Fruit fly (Drosophila melanogaster) ovary, adult (tissue): ENCODE results near the gene CG13113.

Experiments used
- CG17801 ChIP-seq: fragments of 200-800 bp; optimal IDR thresholded peaks from 2 replicates; lab custom pipeline; 2019; ENCODE audit warnings: missing biosample characterization, mild to moderate bottlenecking, missing genetic modification characterization, moderate library complexity; ENCODE audit not compliant: partially characterized antibody

CG13113 gene

dm6 chr2L:9550880-9551279 is 6.9 kb downstream of the CG13113 start:
- TF ChIP-seq CG17801 (GFP tag; lab: Kevin White, UChicago): no peak

DNA sequence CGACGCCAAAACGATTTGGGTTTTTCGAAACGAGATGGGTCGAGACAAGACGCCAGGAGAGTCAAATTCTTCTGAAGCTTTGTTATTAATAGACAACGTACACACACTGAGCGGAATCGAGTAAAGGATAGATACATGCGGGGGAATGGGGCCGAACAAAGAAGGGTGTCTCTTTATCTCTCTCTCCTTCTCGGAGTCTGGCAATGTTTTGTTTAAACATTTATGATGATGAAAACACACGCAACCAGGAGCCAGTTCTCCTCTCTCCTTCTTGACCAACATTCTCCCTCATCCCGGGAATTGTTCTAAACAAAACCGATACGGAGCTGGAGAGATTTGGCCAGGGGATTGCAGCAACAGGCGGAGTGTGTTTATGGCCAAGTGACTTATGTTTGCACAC is 13.9 kb downstream of the CG13113 start:
- TF ChIP-seq CG17801 (GFP tag; lab: Kevin White, UChicago): no peak

DNA sequence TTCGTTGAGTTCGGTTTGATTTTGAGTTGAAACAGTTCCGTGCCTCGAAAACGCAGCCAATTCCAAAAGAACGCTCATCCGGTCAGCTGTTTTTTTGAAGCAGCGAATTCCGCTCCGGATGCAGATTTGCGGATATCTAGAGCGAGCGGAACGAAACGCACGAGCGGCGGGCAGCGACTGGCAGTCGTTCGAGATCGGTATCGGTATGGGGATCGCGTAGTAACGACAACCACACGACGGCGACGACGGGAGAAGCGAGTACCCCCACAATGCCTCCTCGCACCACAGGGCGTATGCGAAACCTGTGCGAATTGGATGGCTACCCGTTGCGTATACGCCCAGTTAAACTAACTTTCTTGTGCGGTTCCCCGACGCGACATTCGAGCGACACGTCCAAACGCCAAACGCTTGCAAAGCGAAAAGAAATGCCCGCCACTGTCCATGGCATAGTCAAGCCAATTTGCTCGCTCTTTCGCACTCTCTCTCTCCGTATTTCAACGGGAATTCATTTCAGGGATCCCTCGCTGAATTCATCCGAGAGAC is 16.1 kb downstream of the CG13113 start:
- TF ChIP-seq CG17801 (GFP tag; lab: Kevin White, UChicago): no peak

DNA sequence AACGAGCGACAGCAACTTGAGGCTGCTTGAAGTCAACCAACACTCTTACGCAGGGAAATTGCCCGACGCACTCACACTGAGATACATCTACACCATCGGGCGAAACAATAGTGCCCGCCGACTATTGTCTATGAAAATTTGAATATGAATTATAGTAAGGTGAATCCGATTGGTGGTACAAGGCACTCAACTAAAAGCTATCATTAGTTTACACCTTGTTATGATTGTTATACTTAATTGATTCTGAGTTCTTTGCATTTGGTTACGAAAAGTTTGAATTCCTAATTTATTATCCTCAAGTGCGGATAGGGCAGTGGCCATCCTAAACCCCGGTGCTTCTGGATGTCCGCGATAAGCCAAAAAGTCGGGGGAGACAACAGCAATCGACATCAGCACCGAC is 18.7 kb downstream of the CG13113 start:
- no peak for TF ChIP-seq CG17801 (GFP tag; lab: Kevin White, UChicago)

- no peak for TF ChIP-seq CG17801 (GFP tag; lab: Kevin White, UChicago)
Measured at dm6 chr2L:9564527-9564926, 20.6 kb downstream of the CG13113 start.

DNA sequence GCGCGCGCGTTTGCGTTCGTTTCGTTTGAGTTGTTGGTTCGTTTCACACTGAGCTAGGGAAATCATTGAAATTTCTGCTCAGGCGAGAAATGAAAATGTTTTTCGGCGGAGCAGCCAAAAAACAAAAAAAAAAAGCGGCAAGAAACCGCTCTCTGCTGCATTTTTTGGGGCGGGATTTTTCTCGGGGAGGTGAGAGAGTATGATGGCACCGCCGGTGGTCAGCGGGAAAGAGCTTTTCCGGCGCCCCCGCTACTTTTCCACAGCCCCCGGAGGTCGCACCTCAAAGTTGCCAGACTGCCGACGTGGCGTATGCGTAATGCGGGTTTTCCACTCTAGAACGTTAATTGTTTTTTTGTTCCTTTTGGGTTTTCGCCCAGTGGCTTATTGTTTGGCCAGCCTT is 21.4 kb downstream of the CG13113 start, which contains the start of gene CG46468:
CG46468 (minus strand) TSS at position 52 of the 400 bp plus-strand sequence.
- TF ChIP-seq CG17801 (GFP tag; lab: Kevin White, UChicago): no peak

DNA sequence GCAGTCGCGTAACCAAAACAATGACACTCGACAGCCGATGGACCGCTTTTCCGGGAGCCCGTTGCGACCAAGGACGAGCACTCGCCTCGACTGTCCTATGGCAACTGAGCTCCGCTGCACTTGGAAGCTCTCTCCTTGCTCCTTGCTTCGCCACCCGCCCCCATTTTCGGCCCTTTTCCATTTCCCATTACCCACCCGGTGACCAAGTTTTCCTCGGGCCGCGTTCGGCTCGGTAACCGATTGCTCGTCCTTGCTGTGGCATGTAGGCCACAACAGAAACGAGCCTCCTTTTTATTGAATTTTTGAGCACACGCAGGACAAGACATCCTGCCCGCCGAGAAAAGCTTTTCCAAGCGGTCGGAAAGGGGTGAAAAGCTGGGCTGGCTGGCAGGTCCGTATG is 22.7 kb downstream of the CG13113 start, which contains the start of gene jp:
jp (minus strand) TSS at position 95 of the 400 bp plus-strand sequence.
- TF ChIP-seq CG17801 (GFP tag; lab: Kevin White, UChicago): no peak

DNA sequence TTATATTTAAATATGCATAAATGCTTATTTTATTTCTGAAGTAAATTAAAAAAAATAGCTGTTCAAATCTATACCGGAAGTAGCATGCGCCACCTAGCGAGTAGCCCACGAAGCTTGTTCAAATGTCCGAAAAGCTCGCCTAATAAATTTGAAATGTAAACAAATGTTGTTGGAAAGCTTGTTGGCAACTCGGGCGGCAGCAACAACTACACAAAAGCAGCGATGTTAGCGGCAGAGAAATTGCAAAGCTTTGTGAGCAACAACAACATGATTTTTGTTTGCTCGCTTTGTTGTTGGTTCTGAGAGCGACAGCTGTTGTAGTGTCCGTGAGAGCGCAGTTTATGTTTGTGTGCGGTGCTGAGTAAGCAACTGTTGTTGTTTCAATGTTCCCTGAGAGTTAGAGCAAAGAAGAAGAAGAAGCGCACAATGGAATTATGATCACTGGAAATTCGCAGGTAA is 23.5 kb downstream of the CG13113 start:
- peak; percentile 93 for TF ChIP-seq CG17801 (GFP tag; lab: Kevin White, UChicago)

- peak; percentile 95 for TF ChIP-seq CG17801 (GFP tag; lab: Kevin White, UChicago)
Measured at dm6 chr2L:9568360-9569088, 24.6 kb downstream of the CG13113 start, which contains the start of gene brwl. Gene brwl (plus strand): TSS chr2L:9568890.

dm6 chr2L:9569131-9569530 is 25.2 kb downstream of the CG13113 start:
- no peak for TF ChIP-seq CG17801 (GFP tag; lab: Kevin White, UChicago)

DNA sequence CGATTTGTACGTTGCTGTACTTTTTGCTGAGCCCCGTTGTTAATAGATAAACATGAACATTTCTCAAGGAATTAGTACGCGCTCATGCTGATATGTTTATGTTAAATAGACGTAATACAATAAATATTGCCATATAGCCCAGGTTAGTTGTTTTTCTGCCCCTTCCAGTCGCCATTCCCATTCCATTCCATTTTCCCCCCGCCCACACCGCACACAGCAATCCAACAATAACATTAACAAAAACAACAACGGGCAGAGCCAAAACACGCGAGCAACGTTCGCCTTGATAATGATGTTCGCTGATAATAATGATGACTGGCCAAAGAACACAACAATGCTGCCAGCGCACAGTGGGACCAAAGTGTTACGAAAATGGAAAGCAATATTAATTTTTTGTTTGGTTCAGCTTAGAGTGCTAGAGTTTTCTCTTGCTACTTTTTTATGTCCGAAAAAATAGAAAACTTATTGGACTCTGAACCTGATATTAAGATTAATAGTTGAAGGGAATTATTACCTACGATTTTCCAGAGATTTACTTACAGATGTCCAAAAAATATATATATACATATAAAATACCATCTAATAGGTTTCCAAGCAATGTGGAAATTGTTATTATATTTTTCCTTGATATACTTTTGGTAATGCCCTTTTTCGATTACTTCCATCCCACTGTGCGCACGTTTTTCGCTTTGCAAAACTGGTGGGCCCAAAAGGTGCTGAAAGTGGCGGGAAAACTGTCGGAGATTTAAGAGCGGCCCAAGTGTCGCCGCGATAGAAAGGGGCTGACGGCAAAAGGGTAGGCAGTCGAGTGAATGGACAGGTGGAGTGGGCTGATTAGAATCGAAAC is 25.8 kb downstream of the CG13113 start:
- peak; percentile 98 for TF ChIP-seq CG17801 (GFP tag; lab: Kevin White, UChicago)

- peak; percentile 87 for TF ChIP-seq CG17801 (GFP tag; lab: Kevin White, UChicago)
Measured at dm6 chr2L:9570673-9571193, 26.8 kb downstream of the CG13113 start.

dm6 chr2L:9576269-9576933 is 32.4 kb downstream of the CG13113 start, which contains the start of gene Mtpalpha:
Gene Mtpalpha (minus strand): TSS chr2L:9576769.
- TF ChIP-seq CG17801 (GFP tag; lab: Kevin White, UChicago): peak; percentile 78

DNA sequence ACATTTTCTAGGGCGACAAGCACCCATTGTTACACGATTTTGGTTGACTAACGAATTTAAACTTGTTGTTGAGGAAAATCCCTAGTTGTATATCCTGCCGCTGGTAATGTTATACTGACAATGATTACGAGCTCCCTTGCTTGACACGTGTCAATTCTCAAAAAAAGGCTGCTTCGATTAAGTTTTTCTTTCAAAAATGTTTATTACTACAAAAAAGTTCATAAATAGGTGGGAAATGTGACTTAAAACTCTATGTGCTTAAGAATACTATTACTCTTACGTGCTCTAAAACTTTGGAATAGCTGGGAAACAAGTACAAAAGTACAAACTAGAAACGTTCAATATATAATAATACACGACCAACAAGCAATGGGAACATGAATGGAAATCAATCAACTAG is 35.6 kb downstream of the CG13113 start, which contains the start of gene CG31709:
CG31709 (minus strand) TSS at position 101 of the 400 bp plus-strand sequence.
- TF ChIP-seq CG17801 (GFP tag; lab: Kevin White, UChicago): no peak
